Worm (Caenorhabditis elegans): ENCODE results near the gene T28C12.15.

T28C12.15 gene

ce11 chrV:6321733-6322198, at the start of gene T28C12.15:
Gene T28C12.15 (minus strand): TSS chrV:6321783.
- TF ChIP-seq syd-9 (tag; optimal IDR thresholded peaks at IDR 0.05) = no peak
- no peak for TF ChIP-seq tbx-2 (tag; optimal IDR thresholded peaks at IDR 0.05)
- TF ChIP-seq unc-42 (tag; optimal IDR thresholded peaks at IDR 0.05) = no peak
- no peak for TF ChIP-seq ama-1 (optimal IDR thresholded peaks at IDR 0.05)
- no peak for TF ChIP-seq T23F11.4 (GFP tag; optimal IDR thresholded peaks at IDR 0.05)
- TF ChIP-seq hlh-15 (tag; optimal IDR thresholded peaks at IDR 0.05) = no peak

ce11 chrV:6368494-6368893, 46.9 kb upstream of the T28C12.15 start:
- TF ChIP-seq pha-4 (tag; optimal IDR thresholded peaks at IDR 0.05) (no peak), K02D7.2 (tag; optimal IDR thresholded peaks at IDR 0.05) (no peak), lim-6 (tag; optimal IDR thresholded peaks at IDR 0.05) (no peak), ama-1 (optimal IDR thresholded peaks at IDR 0.05) (no peak), hlh-30 (tag; optimal IDR thresholded peaks at IDR 0.05; ENCODE audit: insufficient read depth) (no peak), T23F11.4 (GFP tag; optimal IDR thresholded peaks at IDR 0.05) (no peak), ceh-19 (GFP tag; optimal IDR thresholded peaks at IDR 0.05) (no peak), ets-4 (tag; optimal IDR thresholded peaks at IDR 0.05) (no peak), pax-1 (tag; optimal IDR thresholded peaks at IDR 0.05) (no peak), pros-1 (tag; optimal IDR thresholded peaks at IDR 0.05) (no peak), elt-2 (tag; optimal IDR thresholded peaks at IDR 0.05) (no peak), ceh-2 (tag; optimal IDR thresholded peaks at IDR 0.05) (no peak), unc-42 (tag; optimal IDR thresholded peaks at IDR 0.05) (no peak), mec-3 (tag; optimal IDR thresholded peaks at IDR 0.05; ENCODE audit: borderline replicate concordance) (no peak), dmd-4 (tag; optimal IDR thresholded peaks at IDR 0.05; ENCODE audit: borderline replicate concordance) (no peak), zip-5 (tag; optimal IDR thresholded peaks at IDR 0.05) (no peak), ceh-24 (tag; optimal IDR thresholded peaks at IDR 0.05) (no peak), pqm-1 (tag; optimal IDR thresholded peaks at IDR 0.05) (no peak), lin-11 (tag; optimal IDR thresholded peaks at IDR 0.05) (no peak)

ce11 chrV:6365597-6365996, 44.0 kb upstream of the T28C12.15 start, which contains the start of gene cest-33:
Gene cest-33 (minus strand): TSS chrV:6365671.
- TF ChIP-seq unc-3 (GFP tag; conservative IDR thresholded peaks at IDR 0.05) (no peak), unc-3 (tag; optimal IDR thresholded peaks at IDR 0.05) (no peak), hlh-15 (tag; optimal IDR thresholded peaks at IDR 0.05) (no peak), pax-1 (tag; optimal IDR thresholded peaks at IDR 0.05) (no peak), hlh-30 (tag; optimal IDR thresholded peaks at IDR 0.05; ENCODE audit: insufficient read depth) (no peak), che-1 (tag; optimal IDR thresholded peaks at IDR 0.05) (no peak), elt-4 (tag; optimal IDR thresholded peaks at IDR 0.05) (no peak), pros-1 (tag; optimal IDR thresholded peaks at IDR 0.05) (no peak), ceh-31 (tag; optimal IDR thresholded peaks at IDR 0.05) (no peak), sox-4 (tag; optimal IDR thresholded peaks at IDR 0.05) (no peak), ceh-24 (tag; optimal IDR thresholded peaks at IDR 0.05) (no peak), ceh-14 (tag; optimal IDR thresholded peaks at IDR 0.05) (no peak), pha-2 (tag; optimal IDR thresholded peaks at IDR 0.05) (no peak), unc-86 (tag; optimal IDR thresholded peaks at IDR 0.05) (no peak), ama-1 (optimal IDR thresholded peaks at IDR 0.05) (no peak), pag-3 (tag; optimal IDR thresholded peaks at IDR 0.05; ENCODE audit: borderline replicate concordance) (no peak)

- TF ChIP-seq F13H6.1 (tag; optimal IDR thresholded peaks at IDR 0.05) (no peak), che-1 (tag; optimal IDR thresholded peaks at IDR 0.05) (no peak), syd-9 (tag; optimal IDR thresholded peaks at IDR 0.05) (no peak), ceh-14 (tag; optimal IDR thresholded peaks at IDR 0.05) (no peak), dve-1 (tag; optimal IDR thresholded peaks at IDR 0.05) (no peak), pros-1 (tag; optimal IDR thresholded peaks at IDR 0.05) (no peak), hlh-13 (GFP tag; optimal IDR thresholded peaks at IDR 0.05) (no peak), ceh-6 (GFP tag; optimal IDR thresholded peaks at IDR 0.05) (no peak), ceh-18 (tag; optimal IDR thresholded peaks at IDR 0.05) (no peak), ahr-1 (tag; optimal IDR thresholded peaks at IDR 0.05) (no peak), ceh-45 (GFP tag; IDR thresholded peaks at IDR 0.05) (no peak), nfya-1 (tag; optimal IDR thresholded peaks at IDR 0.05) (no peak), rnt-1 (tag; optimal IDR thresholded peaks at IDR 0.05) (no peak)
Measured at ce11 chrV:6364806-6365205, 43.2 kb upstream of the T28C12.15 start.
